Worm (Caenorhabditis elegans): ENCODE data around the gene ced-4.

The ced-4 gene

DNA sequence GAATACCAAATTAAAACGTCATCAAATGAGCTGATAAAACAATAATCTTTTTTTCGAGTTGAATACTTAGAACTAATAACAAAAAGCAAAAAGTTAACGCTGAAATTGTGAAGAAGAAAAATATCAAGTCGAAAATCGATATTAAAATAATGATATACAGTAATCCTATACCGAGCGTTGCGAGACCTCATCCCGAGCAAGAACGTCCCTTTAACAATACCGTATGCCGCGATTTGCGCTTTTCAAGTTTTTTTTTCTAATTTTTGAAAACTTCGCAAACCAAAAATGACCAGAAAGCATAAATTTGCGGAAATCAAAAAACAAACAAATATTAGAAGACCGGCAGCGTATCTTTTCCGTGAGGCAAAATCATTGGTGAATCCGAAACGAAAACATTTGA is 38.9 kb downstream of the ced-4 start, which contains the start of gene F26F4.5:
F26F4.5 (minus strand) TSS at position 256 of the 400 bp plus-strand sequence.
- no peak for TF ChIP-seq pha-4 (tag; optimal IDR thresholded peaks at IDR 0.05)
- TF ChIP-seq drap-1 (GFP tag; optimal IDR thresholded peaks at IDR 0.05): no peak
- no peak for TF ChIP-seq nhr-2 (tag; optimal IDR thresholded peaks at IDR 0.05)
- no peak for TF ChIP-seq mep-1 (tag; optimal IDR thresholded peaks at IDR 0.05)
- TF ChIP-seq nhr-28 (tag; optimal IDR thresholded peaks at IDR 0.05): no peak
- no peak for TF ChIP-seq cnd-1 (tag; optimal IDR thresholded peaks at IDR 0.05)
- no peak for TF ChIP-seq tbx-8 (GFP tag; optimal IDR thresholded peaks at IDR 0.05)
- TF ChIP-seq elt-3 (tag; optimal IDR thresholded peaks at IDR 0.05): no peak
- no peak for TF ChIP-seq ceh-43 (GFP tag; optimal IDR thresholded peaks at IDR 0.05)
- no peak for TF ChIP-seq blmp-1 (tag; optimal IDR thresholded peaks at IDR 0.05)
- no peak for TF ChIP-seq snpc-4 (tag; optimal IDR thresholded peaks at IDR 0.05)
- TF ChIP-seq nhr-12 (tag; optimal IDR thresholded peaks at IDR 0.05): no peak
- TF ChIP-seq zip-8 (tag; optimal IDR thresholded peaks at IDR 0.05): no peak

ce11 chrIII:4893540-4893939 is 41.4 kb downstream of the ced-4 start, which contains the start of gene F26F4.6:
Gene F26F4.6, minus strand, starts transcription at chrIII:4893640.
- TF ChIP-seq ztf-11 (tag; optimal IDR thresholded peaks at IDR 0.05) (no peak), zip-8 (tag; optimal IDR thresholded peaks at IDR 0.05) (no peak), elt-1 (tag; optimal IDR thresholded peaks at IDR 0.05; ENCODE audit: borderline replicate concordance, insufficient read depth) (no peak), ceh-43 (GFP tag; optimal IDR thresholded peaks at IDR 0.05) (no peak), lin-32 (GFP tag; optimal IDR thresholded peaks at IDR 0.05) (no peak), lin-13 (tag; optimal IDR thresholded peaks at IDR 0.05) (no peak), bed-3 (GFP tag; optimal IDR thresholded peaks at IDR 0.05) (no peak), M03D4.4 (tag; optimal IDR thresholded peaks at IDR 0.05) (no peak)

DNA sequence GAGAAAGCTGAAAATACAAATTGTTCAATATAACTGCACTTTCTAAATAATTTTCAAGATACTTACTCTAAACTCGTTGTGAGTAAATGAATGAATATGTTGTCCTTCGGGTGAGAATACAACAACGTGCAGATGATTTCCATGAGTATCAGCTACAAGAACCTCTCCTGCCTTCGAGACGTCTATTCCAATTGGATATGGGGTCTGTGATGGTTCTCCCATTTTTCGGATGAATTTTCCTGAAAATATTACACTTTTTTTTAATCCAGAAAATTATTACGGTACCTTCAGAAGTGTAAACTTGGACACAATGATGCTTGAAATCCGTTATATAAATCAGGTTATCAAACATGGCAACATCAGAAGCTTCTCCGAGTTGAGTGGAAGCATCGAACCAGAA is 43.2 kb downstream of the ced-4 start:
- TF ChIP-seq nhr-237 (tag; optimal IDR thresholded peaks at IDR 0.05) (no peak), unc-62 (GFP tag; optimal IDR thresholded peaks at IDR 0.05) (no peak), mep-1 (tag; optimal IDR thresholded peaks at IDR 0.05) (no peak), hlh-1 (tag; optimal IDR thresholded peaks at IDR 0.05) (no peak), M03D4.4 (tag; optimal IDR thresholded peaks at IDR 0.05) (no peak), ham-2 (GFP tag; optimal IDR thresholded peaks at IDR 0.05) (no peak), bed-3 (GFP tag; optimal IDR thresholded peaks at IDR 0.05) (no peak), nhr-76 (tag; optimal IDR thresholded peaks at IDR 0.05) (no peak), pha-4 (tag; optimal IDR thresholded peaks at IDR 0.05) (no peak), sptf-1 (tag; optimal IDR thresholded peaks at IDR 0.05) (no peak), elt-1 (tag; optimal IDR thresholded peaks at IDR 0.05; ENCODE audit: borderline replicate concordance, insufficient read depth) (no peak), mab-5 (tag; optimal IDR thresholded peaks at IDR 0.05) (no peak), nhr-28 (tag; optimal IDR thresholded peaks at IDR 0.05) (no peak), unc-120 (tag; optimal IDR thresholded peaks at IDR 0.05; ENCODE audit: poor library complexity, severe bottlenecking) (no peak), ztf-11 (tag; optimal IDR thresholded peaks at IDR 0.05) (no peak), blmp-1 (tag; optimal IDR thresholded peaks at IDR 0.05) (no peak)

- TF ChIP-seq bed-3 (GFP tag; optimal IDR thresholded peaks at IDR 0.05) (no peak), blmp-1 (tag; optimal IDR thresholded peaks at IDR 0.05) (no peak), flh-1 (GFP tag; optimal IDR thresholded peaks at IDR 0.05) (no peak), mep-1 (tag; optimal IDR thresholded peaks at IDR 0.05) (no peak), mls-2 (tag; optimal IDR thresholded peaks at IDR 0.05) (no peak), nhr-28 (tag; optimal IDR thresholded peaks at IDR 0.05) (no peak), M03D4.4 (tag; optimal IDR thresholded peaks at IDR 0.05) (no peak), lin-32 (GFP tag; optimal IDR thresholded peaks at IDR 0.05) (no peak), nhr-12 (tag; optimal IDR thresholded peaks at IDR 0.05) (no peak), lsy-2 (tag; optimal IDR thresholded peaks at IDR 0.05) (no peak), lin-13 (tag; optimal IDR thresholded peaks at IDR 0.05) (no peak), zip-8 (tag; optimal IDR thresholded peaks at IDR 0.05) (no peak), ceh-43 (GFP tag; optimal IDR thresholded peaks at IDR 0.05) (no peak), ztf-11 (tag; optimal IDR thresholded peaks at IDR 0.05) (no peak), hlh-1 (tag; optimal IDR thresholded peaks at IDR 0.05) (no peak), cnd-1 (tag; optimal IDR thresholded peaks at IDR 0.05) (no peak), ceh-83 (GFP tag; optimal IDR thresholded peaks at IDR 0.05) (no peak)
Observed at ce11 chrIII:4899035-4899578, 47.0 kb downstream of the ced-4 start, which contains the start of gene nhl-2. Gene nhl-2, minus strand, starts transcription at chrIII:4899085.

DNA sequence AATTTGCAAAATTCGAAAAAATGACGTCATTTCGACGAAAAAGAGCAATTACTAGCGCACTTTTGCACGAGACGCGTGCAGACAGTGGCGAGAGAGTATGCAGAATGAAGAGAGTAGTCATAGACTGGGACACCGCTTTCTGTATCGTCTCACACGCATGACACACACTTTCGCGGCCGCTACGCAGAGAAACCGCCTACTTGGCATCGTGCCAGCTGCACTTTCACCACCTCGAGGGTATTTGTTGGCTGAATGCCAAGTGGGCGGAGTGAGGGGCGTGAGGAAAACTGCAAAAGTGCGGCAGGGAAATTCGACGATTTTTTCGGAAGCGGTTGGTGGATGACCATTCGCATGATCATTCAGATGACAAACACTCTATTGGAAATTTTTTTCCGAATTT is 47.6 kb downstream of the ced-4 start:
- peak; percentile 89 for TF ChIP-seq unc-120 (tag; optimal IDR thresholded peaks at IDR 0.05; ENCODE audit: poor library complexity, severe bottlenecking)
- TF ChIP-seq lin-32 (GFP tag; optimal IDR thresholded peaks at IDR 0.05): peak; percentile 30
- TF ChIP-seq sptf-1 (tag; optimal IDR thresholded peaks at IDR 0.05): peak; percentile 88
- peak; percentile 84 for TF ChIP-seq drap-1 (GFP tag; optimal IDR thresholded peaks at IDR 0.05)
- TF ChIP-seq nhr-2 (tag; optimal IDR thresholded peaks at IDR 0.05): peak; percentile 50
- TF ChIP-seq lin-13 (tag; optimal IDR thresholded peaks at IDR 0.05): peak; percentile 91
- no peak for TF ChIP-seq snpc-4 (tag; optimal IDR thresholded peaks at IDR 0.05)
- peak; percentile 96 for TF ChIP-seq mep-1 (tag; optimal IDR thresholded peaks at IDR 0.05)
- peak; percentile 89 for TF ChIP-seq blmp-1 (tag; optimal IDR thresholded peaks at IDR 0.05)
- TF ChIP-seq mls-2 (tag; optimal IDR thresholded peaks at IDR 0.05): peak; percentile 83
- TF ChIP-seq nhr-12 (tag; optimal IDR thresholded peaks at IDR 0.05): peak; percentile 72
- TF ChIP-seq flh-1 (GFP tag; optimal IDR thresholded peaks at IDR 0.05): no peak
- peak; percentile 86 for TF ChIP-seq cnd-1 (tag; optimal IDR thresholded peaks at IDR 0.05)
- peak; percentile 41 for TF ChIP-seq tbx-8 (GFP tag; optimal IDR thresholded peaks at IDR 0.05)
- peak; percentile 92 for TF ChIP-seq ham-2 (GFP tag; optimal IDR thresholded peaks at IDR 0.05)
- peak; percentile 84 for TF ChIP-seq hlh-1 (tag; optimal IDR thresholded peaks at IDR 0.05)
- TF ChIP-seq ceh-83 (GFP tag; optimal IDR thresholded peaks at IDR 0.05): no peak
- peak; percentile 98 for TF ChIP-seq pha-4 (tag; optimal IDR thresholded peaks at IDR 0.05)
- TF ChIP-seq bed-3 (GFP tag; optimal IDR thresholded peaks at IDR 0.05): no peak
- peak; percentile 85 for TF ChIP-seq ceh-39 (tag; optimal IDR thresholded peaks at IDR 0.05)
- peak; percentile 84 for TF ChIP-seq ces-1 (GFP tag; optimal IDR thresholded peaks at IDR 0.05)
- peak; percentile 91 for TF ChIP-seq ztf-11 (tag; optimal IDR thresholded peaks at IDR 0.05)
- TF ChIP-seq mab-5 (tag; optimal IDR thresholded peaks at IDR 0.05): peak; percentile 61
- no peak for TF ChIP-seq sem-2 (GFP tag; optimal IDR thresholded peaks at IDR 0.05)
- TF ChIP-seq nhr-237 (tag; optimal IDR thresholded peaks at IDR 0.05): peak; percentile 97
- peak; percentile 86 for TF ChIP-seq M03D4.4 (tag; optimal IDR thresholded peaks at IDR 0.05)
- no peak for TF ChIP-seq elt-1 (tag; optimal IDR thresholded peaks at IDR 0.05; ENCODE audit: borderline replicate concordance, insufficient read depth)
- TF ChIP-seq nhr-76 (tag; optimal IDR thresholded peaks at IDR 0.05): peak; percentile 29
- peak; percentile 88 for TF ChIP-seq lsy-2 (tag; optimal IDR thresholded peaks at IDR 0.05)
